1 fruit fly cellular context compared by ENCODE assay signal in the genomic region with DNA sequence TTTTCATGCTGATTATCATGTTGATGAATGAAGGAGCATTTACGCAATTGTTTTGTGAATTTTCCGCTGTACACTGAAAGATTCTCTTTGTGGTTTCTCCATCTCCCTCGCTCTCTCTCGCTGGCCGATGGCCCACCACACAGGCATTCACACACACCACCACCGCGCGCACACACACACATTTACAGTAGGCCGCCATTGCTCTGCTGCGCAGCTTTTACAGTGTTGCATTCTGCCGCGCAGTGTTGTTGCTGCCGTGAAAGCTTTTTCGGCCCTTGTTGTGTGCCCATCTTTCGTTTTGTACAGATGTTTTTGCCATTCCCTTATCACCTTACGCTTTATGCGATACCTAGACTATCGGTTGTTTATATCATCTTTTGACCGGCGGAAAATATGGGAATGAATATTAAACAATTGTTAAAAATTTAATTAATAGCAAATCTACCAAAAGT.
A peak's percentile ranks its signal among the peaks of the same experiment; 100 is the strongest.
TF ChIP-seq lines count a peak whose summit lies in the region.

No protein-coding gene starts in this region.

TF ChIP-seq in whole organism, embryonic, 481 proteins besides CTCF, POLR2A, EP300 and RAD21 (continued from another document and continues in another):
- TF ChIP-seq CG17186 (GFP tag; optimal IDR thresholded peaks at IDR 0.05; lab: Kevin White, UChicago) (peak; percentile 33), her (GFP tag; optimal IDR thresholded peaks at IDR 0.05; lab: Kevin White, UChicago) (no peak), B-H2 (GFP tag; optimal IDR thresholded peaks at IDR 0.05; lab: Kevin White, UChicago) (peak; percentile 12), CG6791 (GFP tag; IDR thresholded peaks at IDR 0.05; lab: Robert Waterston, UW; ENCODE audit: partially characterized antibody) (peak; percentile 74), tll (GFP tag; optimal IDR thresholded peaks at IDR 0.05; lab: Kevin White, UChicago) (no peak), jumu (GFP tag; optimal IDR thresholded peaks at IDR 0.05; lab: Kevin White, UChicago) (no peak), CG5953 (GFP tag; IDR thresholded peaks at IDR 0.05; lab: Robert Waterston, UW) (no peak), slbo (GFP tag; IDR thresholded peaks at IDR 0.05; lab: Robert Waterston, UW) (no peak; the same call in 1 of the 2 replicates), grau (tag; optimal IDR thresholded peaks at IDR 0.05; lab: Kevin White, UChicago) (no peak), CG9797 (GFP tag; optimal IDR thresholded peaks at IDR 0.05; lab: Kevin White, UChicago) (peak; percentile 28), eyg (GFP tag; optimal IDR thresholded peaks at IDR 0.05; lab: Kevin White, UChicago) (no peak), Ssrp (tag; optimal IDR thresholded peaks at IDR 0.05; lab: Kevin White, UChicago) (no peak), Drgx (GFP tag; IDR thresholded peaks at IDR 0.05; lab: Robert Waterston, UW) (peak; percentile 10; the same call in 1 of the 2 replicates), CG4617 (GFP tag; optimal IDR thresholded peaks at IDR 0.05; lab: Kevin White, UChicago; ENCODE audit: borderline replicate concordance) (no peak), Bteb2 (GFP tag; optimal IDR thresholded peaks at IDR 0.05; lab: Kevin White, UChicago) (no peak), CG7987 (GFP tag; optimal IDR thresholded peaks at IDR 0.05; lab: Kevin White, UChicago) (peak; percentile 21), kni (GFP tag; optimal IDR thresholded peaks at IDR 0.05; lab: Kevin White, UChicago) (peak; percentile 15), Hr39 (optimal IDR thresholded peaks at IDR 0.05; lab: Kevin White, UChicago) (no peak), Poxn (GFP tag; IDR thresholded peaks at IDR 0.05; lab: Robert Waterston, UW) (no peak), CrebB (tag; optimal IDR thresholded peaks at IDR 0.05; lab: Kevin White, UChicago) (peak; percentile 66), CG1603 (tag; optimal IDR thresholded peaks at IDR 0.05; lab: Kevin White, UChicago) (peak; percentile 29), gro (GFP tag; optimal IDR thresholded peaks at IDR 0.05; lab: Kevin White, UChicago) (peak; percentile 26), Hey (tag; optimal IDR thresholded peaks at IDR 0.05; lab: Kevin White, UChicago) (no peak), tap (tag; optimal IDR thresholded peaks at IDR 0.05; lab: Kevin White, UChicago) (no peak), aop (GFP tag; IDR thresholded peaks at IDR 0.05; lab: Robert Waterston, UW) (no peak), CG17612 (GFP tag; IDR thresholded peaks at IDR 0.05; lab: Robert Waterston, UW) (no peak), CG18619 (GFP tag; optimal IDR thresholded peaks at IDR 0.05; lab: Kevin White, UChicago) (no peak), CoRest (tag; optimal IDR thresholded peaks at IDR 0.05; lab: Kevin White, UChicago) (no peak), CG4424 (GFP tag; optimal IDR thresholded peaks at IDR 0.05; lab: Kevin White, UChicago) (no peak), lilli (GFP tag; optimal IDR thresholded peaks at IDR 0.05; lab: Kevin White, UChicago) (peak; percentile 27), btn (GFP tag; optimal IDR thresholded peaks at IDR 0.05; lab: Kevin White, UChicago) (no peak), Trl (optimal IDR thresholded peaks at IDR 0.05; lab: Kevin White, UChicago) (peak; percentile 59 to 84), Trl (GFP tag; optimal IDR thresholded peaks at IDR 0.05; lab: Kevin White, UChicago) (no peak), CG10565 (GFP tag; optimal IDR thresholded peaks at IDR 0.05; lab: Kevin White, UChicago) (no peak), twi (tag; optimal IDR thresholded peaks at IDR 0.05; lab: Kevin White, UChicago) (no peak), CG11696 (GFP tag; IDR thresholded peaks at IDR 0.05; lab: Robert Waterston, UW) (no peak), lbe (GFP tag; optimal IDR thresholded peaks at IDR 0.05; lab: Kevin White, UChicago) (peak; percentile 71), CG8924 (tag; optimal IDR thresholded peaks at IDR 0.05; lab: Kevin White, UChicago) (no peak), CG10366 (GFP tag; IDR thresholded peaks at IDR 0.05; lab: Robert Waterston, UW) (no peak), yki (optimal IDR thresholded peaks at IDR 0.05; lab: Kevin White, UChicago) (no peak), stwl (tag; optimal IDR thresholded peaks at IDR 0.05; lab: Kevin White, UChicago) (peak; percentile 44), CG2116 (GFP tag; optimal IDR thresholded peaks at IDR 0.05; lab: Kevin White, UChicago) (peak; percentile 97), CG8290 (GFP tag; optimal IDR thresholded peaks at IDR 0.05; lab: Kevin White, UChicago) (peak; percentile 44), CG8290 (tag; optimal IDR thresholded peaks at IDR 0.05; lab: Kevin White, UChicago) (peak; percentile 4 to 69), D (optimal IDR thresholded peaks at IDR 0.05; lab: Kevin White, UChicago) (no peak), D (GFP tag; optimal IDR thresholded peaks at IDR 0.05; lab: Kevin White, UChicago) (no peak), phol (tag; optimal IDR thresholded peaks at IDR 0.05; lab: Kevin White, UChicago) (peak; percentile 97), CG8944 (GFP tag; optimal IDR thresholded peaks at IDR 0.05; lab: Kevin White, UChicago) (no peak), h (optimal IDR thresholded peaks at IDR 0.05; lab: Kevin White, UChicago) (no peak), CG32532 (GFP tag; IDR thresholded peaks at IDR 0.05; lab: Robert Waterston, UW) (peak; percentile 68), lmd (GFP tag; IDR thresholded peaks at IDR 0.05; lab: Robert Waterston, UW) (no peak), p53 (GFP tag; optimal IDR thresholded peaks at IDR 0.05; lab: Kevin White, UChicago) (no peak), CG6813 (GFP tag; optimal IDR thresholded peaks at IDR 0.05; lab: Kevin White, UChicago) (no peak), az2 (GFP tag; optimal IDR thresholded peaks at IDR 0.05; lab: Kevin White, UChicago) (no peak), gsb (GFP tag; IDR thresholded peaks at IDR 0.05; lab: Robert Waterston, UW) (no peak), ftz-f1 (GFP tag; optimal IDR thresholded peaks at IDR 0.05; lab: Kevin White, UChicago) (no peak), CG18599 (GFP tag; optimal IDR thresholded peaks at IDR 0.05; lab: Kevin White, UChicago) (no peak), TFAM (GFP tag; optimal IDR thresholded peaks at IDR 0.05; lab: Kevin White, UChicago) (no peak), CG4707 (GFP tag; optimal IDR thresholded peaks at IDR 0.05; lab: Kevin White, UChicago) (no peak), CG10462 (GFP tag; optimal IDR thresholded peaks at IDR 0.05; lab: Kevin White, UChicago) (no peak), E2f2 (GFP tag; IDR thresholded peaks at IDR 0.05; lab: Robert Waterston, UW) (no peak), Oaz (GFP tag; IDR thresholded peaks at IDR 0.05; lab: Robert Waterston, UW) (no peak), Jarid2 (GFP tag; optimal IDR thresholded peaks at IDR 0.05; lab: Kevin White, UChicago) (no peak), dan (GFP tag; IDR thresholded peaks at IDR 0.05; lab: Robert Waterston, UW) (no peak), CG6683 (GFP tag; optimal IDR thresholded peaks at IDR 0.05; lab: Kevin White, UChicago) (no peak), amos (GFP tag; IDR thresholded peaks at IDR 0.05; lab: Robert Waterston, UW; ENCODE audit: partially characterized antibody) (peak; percentile 78; the same call in 1 of the 2 replicates), Spps (tag; optimal IDR thresholded peaks at IDR 0.05; lab: Kevin White, UChicago) (no peak), z (GFP tag; IDR thresholded peaks at IDR 0.05; lab: Robert Waterston, UW) (no peak), Sry-δ (GFP tag; optimal IDR thresholded peaks at IDR 0.05; lab: Kevin White, UChicago) (peak; percentile 69), Usf (GFP tag; optimal IDR thresholded peaks at IDR 0.05; lab: Kevin White, UChicago) (no peak), seq (GFP tag; IDR thresholded peaks at IDR 0.05; lab: Robert Waterston, UW) (no peak; the same call in 1 of the 2 replicates), CG8765 (GFP tag; IDR thresholded peaks at IDR 0.05; lab: Robert Waterston, UW) (no peak), insv (GFP tag; optimal IDR thresholded peaks at IDR 0.05; lab: Kevin White, UChicago) (no peak), pzg (GFP tag; optimal IDR thresholded peaks at IDR 0.05; lab: Kevin White, UChicago) (peak; percentile 80), nerfin-1 (tag; optimal IDR thresholded peaks at IDR 0.05; lab: Kevin White, UChicago) (peak; percentile 5), CG31365 (tag; optimal IDR thresholded peaks at IDR 0.05; lab: Kevin White, UChicago) (peak; percentile 15), ro (GFP tag; IDR thresholded peaks at IDR 0.05; lab: Robert Waterston, UW) (no peak), Optix (GFP tag; IDR thresholded peaks at IDR 0.05; lab: Robert Waterston, UW) (no peak), CkIIα-i1 (GFP tag; IDR thresholded peaks at IDR 0.05; lab: Robert Waterston, UW) (no peak), CG8359 (GFP tag; optimal IDR thresholded peaks at IDR 0.05; lab: Kevin White, UChicago; ENCODE audit: borderline replicate concordance) (no peak), CG14710 (tag; optimal IDR thresholded peaks at IDR 0.05; lab: Kevin White, UChicago) (peak; percentile 11), CG10979 (tag; optimal IDR thresholded peaks at IDR 0.05; lab: Kevin White, UChicago) (no peak), chinmo (GFP tag; IDR thresholded peaks at IDR 0.05; lab: Robert Waterston, UW; ENCODE audit: partially characterized antibody) (peak; percentile 97), CG15601 (tag; optimal IDR thresholded peaks at IDR 0.05; lab: Kevin White, UChicago) (no peak), CG17328 (GFP tag; IDR thresholded peaks at IDR 0.05; lab: Robert Waterston, UW) (no peak), H2.0 (GFP tag; IDR thresholded peaks at IDR 0.05; lab: Robert Waterston, UW) (no peak), CG15073 (GFP tag; optimal IDR thresholded peaks at IDR 0.05; lab: Kevin White, UChicago) (no peak), sima (GFP tag; optimal IDR thresholded peaks at IDR 0.05; lab: Kevin White, UChicago) (no peak), Atf3 (GFP tag; optimal IDR thresholded peaks at IDR 0.05; lab: Kevin White, UChicago) (no peak), unpg (GFP tag; optimal IDR thresholded peaks at IDR 0.05; lab: Kevin White, UChicago) (no peak), CG4730 (GFP tag; IDR thresholded peaks at IDR 0.05; lab: Robert Waterston, UW) (no peak), trh (GFP tag; optimal IDR thresholded peaks at IDR 0.05; lab: Kevin White, UChicago) (no peak), CG9215 (GFP tag; IDR thresholded peaks at IDR 0.05; lab: Robert Waterston, UW) (no peak), CG17802 (tag; optimal IDR thresholded peaks at IDR 0.05; lab: Kevin White, UChicago) (no peak), CG15011 (GFP tag; optimal IDR thresholded peaks at IDR 0.05; lab: Kevin White, UChicago) (no peak), CG17385 (GFP tag; optimal IDR thresholded peaks at IDR 0.05; lab: Kevin White, UChicago) (no peak), rib (GFP tag; IDR thresholded peaks at IDR 0.05; lab: Robert Waterston, UW) (no peak), pita (GFP tag; optimal IDR thresholded peaks at IDR 0.05; lab: Kevin White, UChicago) (no peak), CG7963 (GFP tag; IDR thresholded peaks at IDR 0.05; lab: Robert Waterston, UW; ENCODE audit: partially characterized antibody) (peak; percentile 30; the same call in 1 of the 3 replicates), BEAF-32 (GFP tag; optimal IDR thresholded peaks at IDR 0.05; lab: Kevin White, UChicago) (peak; percentile 76), sens (GFP tag; lab: Kevin White, UChicago) (peak; percentile 82), NC2β (GFP tag; optimal IDR thresholded peaks at IDR 0.05; lab: Kevin White, UChicago) (no peak), cas (GFP tag; IDR thresholded peaks at IDR 0.05; lab: Robert Waterston, UW) (no peak), HmgZ (tag; optimal IDR thresholded peaks at IDR 0.05; lab: Kevin White, UChicago) (peak; percentile 33), Max (GFP tag; optimal IDR thresholded peaks at IDR 0.05; lab: Kevin White, UChicago) (no peak), Chrac-16 (GFP tag; optimal IDR thresholded peaks at IDR 0.05; lab: Kevin White, UChicago) (no peak), tna (GFP tag; IDR thresholded peaks at IDR 0.05; lab: Robert Waterston, UW; ENCODE audit: partially characterized antibody) (no peak), CG12769 (tag; optimal IDR thresholded peaks at IDR 0.05; lab: Kevin White, UChicago) (peak; percentile 61), CG3163 (GFP tag; optimal IDR thresholded peaks at IDR 0.05; lab: Kevin White, UChicago) (peak; percentile 37), fd64A (GFP tag; optimal IDR thresholded peaks at IDR 0.05; lab: Kevin White, UChicago) (no peak), Atf6 (GFP tag; IDR thresholded peaks at IDR 0.05; lab: Robert Waterston, UW) (peak; percentile 17; the same call in 1 of the 2 replicates), Tbp (GFP tag; optimal IDR thresholded peaks at IDR 0.05; lab: Kevin White, UChicago) (no peak), stc (GFP tag; IDR thresholded peaks at IDR 0.05; lab: Robert Waterston, UW) (no peak), CG3838 (GFP tag; optimal IDR thresholded peaks at IDR 0.05; lab: Kevin White, UChicago) (no peak), HLH4C (GFP tag; IDR thresholded peaks at IDR 0.05; lab: Robert Waterston, UW; ENCODE audit: partially characterized antibody) (peak; percentile 52; the same call in 2 of the 3 replicates), CG11560 (tag; IDR thresholded peaks at IDR 0.05; lab: Robert Waterston, UW) (no peak), cato (GFP tag; optimal IDR thresholded peaks at IDR 0.05; lab: Kevin White, UChicago; ENCODE audit: borderline replicate concordance) (no peak), CG10543 (GFP tag; optimal IDR thresholded peaks at IDR 0.05; lab: Kevin White, UChicago) (peak; percentile 44), Doc3 (GFP tag; IDR thresholded peaks at IDR 0.05; lab: Robert Waterston, UW; ENCODE audit: partially characterized antibody) (peak; percentile 62; the same call in 2 of the 3 replicates), chif (GFP tag; optimal IDR thresholded peaks at IDR 0.05; lab: Kevin White, UChicago) (no peak), crol (GFP tag; IDR thresholded peaks at IDR 0.05; lab: Robert Waterston, UW) (no peak; the same call in 1 of the 2 replicates), CG13775 (GFP tag; optimal IDR thresholded peaks at IDR 0.05; lab: Kevin White, UChicago) (no peak), ATbp (GFP tag; optimal IDR thresholded peaks at IDR 0.05; lab: Kevin White, UChicago) (no peak), mirr (GFP tag; optimal IDR thresholded peaks at IDR 0.05; lab: Kevin White, UChicago) (peak; percentile 77), D19B (GFP tag; optimal IDR thresholded peaks at IDR 0.05; lab: Kevin White, UChicago) (no peak), al (GFP tag; IDR thresholded peaks at IDR 0.05; lab: Robert Waterston, UW) (no peak), otp (GFP tag; IDR thresholded peaks at IDR 0.05; lab: Robert Waterston, UW) (no peak), Asciz (GFP tag; optimal IDR thresholded peaks at IDR 0.05; lab: Kevin White, UChicago) (no peak), wdn (GFP tag; IDR thresholded peaks at IDR 0.05; lab: Robert Waterston, UW) (no peak), en (GFP tag; optimal IDR thresholded peaks at IDR 0.05; lab: Kevin White, UChicago) (no peak), maf-S (GFP tag; optimal IDR thresholded peaks at IDR 0.05; lab: Kevin White, UChicago) (no peak)
